Worm (Caenorhabditis elegans) whole organism, L4 larva: ENCODE measurements around the gene lim-6.

ENCODE experiments used
- T26A8.4 ChIP-seq: fragments of 200-800 bp; sonication (Bioruptor generic); IDR thresholded peaks from 2 replicates; pipeline ENCODE4 v1.3.6; 2022; ENCODE audit warnings: missing genetic modification characterization, missing compliant biosample characterization
- ama-1 ChIP-seq: fragments of 150-350 bp; optimal IDR thresholded peaks from 2 replicates; lab custom pipeline; 2014; ENCODE audit warnings: inconsistent platforms, mixed read lengths
- ceh-32 ChIP-seq: sonication (generic microtip); optimal IDR thresholded peaks from 2 replicates; lab custom pipeline; 2016; ENCODE audit warnings: mild to moderate bottlenecking, missing genetic modification characterization, missing compliant biosample characterization; ENCODE audit not compliant: poor library complexity
- daf-8 ChIP-seq: fragments of 200-800 bp; sonication (Bioruptor generic); IDR thresholded peaks from 2 replicates; pipeline ENCODE4 v1.3.6; 2022; ENCODE audit warnings: missing genetic modification characterization, missing compliant biosample characterization
- mep-1 ChIP-seq: fragments of 150-350 bp; sonication (generic microtip); optimal IDR thresholded peaks from 3 replicates; lab custom pipeline; 2014; ENCODE audit warnings: missing biosample characterization, missing genetic modification characterization
- mxl-2 ChIP-seq: fragments of 200-800 bp; sonication (Bioruptor generic); conservative IDR thresholded peaks from 2 replicates; pipeline ENCODE4 v1.3.6; 2022; ENCODE audit warnings: missing genetic modification reagents, missing genetic modification characterization, missing compliant biosample characterization
- nhr-25 ChIP-seq: sonication (generic microtip); optimal IDR thresholded peaks from 2 replicates; lab custom pipeline; 2017; ENCODE audit warnings: missing genetic modification characterization, mild to moderate bottlenecking, missing compliant biosample characterization, antibody characterized with exemption, moderate library complexity, borderline replicate concordance; ENCODE audit not compliant: insufficient read depth
- nhr-77 ChIP-seq: fragments of 150-350 bp; optimal IDR thresholded peaks from 2 replicates; lab custom pipeline; 2014; ENCODE audit warnings: missing biosample characterization, missing genetic modification characterization
- unc-62 ChIP-seq, 3 experiments: fragments of 150-350 bp in 1 of 3; sonication (generic microtip); optimal IDR thresholded peaks in 2 of 3; peaks in 1 of 3; 1 replicate in 1 of 3; 2 replicates in 2 of 3; lab custom pipeline; 2014 to 2017; ENCODE audit warnings: missing biosample characterization in 3 of 3, missing genetic modification characterization in 3 of 3, missing genetic modification reagents in 3 of 3, missing genotype in 1 of 3
- ztf-11 ChIP-seq: fragments of 150-350 bp; optimal IDR thresholded peaks from 2 replicates; lab custom pipeline; 2014; ENCODE audit warnings: missing biosample characterization, missing genetic modification characterization

DNA sequence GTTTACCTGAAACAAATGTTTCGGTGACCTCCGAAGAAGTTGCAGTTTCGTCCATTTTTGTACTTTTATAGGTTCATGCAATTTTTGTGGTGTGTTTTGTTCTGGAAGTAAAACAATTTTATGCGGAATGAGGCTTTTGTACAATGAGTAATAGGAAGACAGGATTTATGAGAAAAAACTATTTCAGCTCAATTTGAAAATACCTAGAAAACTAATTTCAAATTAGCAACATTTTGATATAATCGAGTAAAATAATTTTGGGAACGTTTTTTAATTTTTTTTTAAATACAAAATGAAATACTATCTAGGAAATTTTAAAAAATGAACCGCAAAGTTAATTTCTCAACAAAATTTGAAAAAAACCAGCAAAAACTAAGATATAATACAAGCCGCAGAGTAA, 15.8 kb downstream of the lim-6 start, which contains the start of gene rei-2:
- TF ChIP-seq T26A8.4 (GFP tag; lab: Robert Waterston, UW) (no peak), daf-8 (GFP tag; lab: Robert Waterston, UW) (no peak), nhr-25 (tag; lab: Kevin White, UChicago) (no peak), unc-62 (GFP tag; optimal IDR thresholded peaks at IDR 0.05 in 1 of 2; lab: Kevin White, UChicago) (peak in 1 of 2 experiments; percentile 34), unc-62 (tag; optimal IDR thresholded peaks at IDR 0.05; lab: Kevin White, UChicago) (no peak), ztf-11 (tag; lab: Kevin White, UChicago) (no peak), ama-1 (lab: Kevin White, UChicago) (no peak), nhr-77 (no peak), mep-1 (tag; lab: Kevin White, UChicago) (no peak), ceh-32 (tag; lab: Kevin White, UChicago) (no peak), mxl-2 (GFP tag; lab: Robert Waterston, UW) (no peak)
